Fruit fly (Drosophila melanogaster) whole organism, embryonic: ENCODE results near the gene CG1309.

Source experiments
- Atf3 ChIP-seq: fragments of 200-800 bp; sonication (Bioruptor generic); optimal IDR thresholded peaks from 3 replicates; lab custom pipeline; 2016; ENCODE audit warnings: missing biosample characterization, missing genetic modification characterization
- Bteb2 ChIP-seq: fragments of 200-800 bp; sonication (Bioruptor generic); optimal IDR thresholded peaks from 2 replicates; lab custom pipeline; 2016; ENCODE audit warnings: missing biosample characterization, missing genetic modification characterization
- CG10431 ChIP-seq: fragments of 200-800 bp; sonication (Bioruptor generic); optimal IDR thresholded peaks from 3 replicates; lab custom pipeline; 2018; ENCODE audit warnings: missing biosample characterization, mild to moderate bottlenecking, missing genetic modification characterization
- CG11093 ChIP-seq: fragments of 200-800 bp; sonication (Bioruptor generic); IDR thresholded peaks from 3 replicates; pipeline ENCODE4 v1.3.6; 2022; ENCODE audit warnings: missing biosample characterization, missing genetic modification characterization
- CG11560 ChIP-seq: fragments of 200-800 bp; sonication (Bioruptor generic); IDR thresholded peaks from 3 replicates; pipeline ENCODE4 v1.3.6; 2022; ENCODE audit warnings: missing biosample characterization, missing genetic modification characterization
- CG13894 ChIP-seq: fragments of 200-800 bp; sonication (Bioruptor generic); optimal IDR thresholded peaks from 3 replicates; lab custom pipeline; 2018; ENCODE audit warnings: missing biosample characterization, mild to moderate bottlenecking, missing genetic modification characterization, moderate library complexity
- CG17361 ChIP-seq: fragments of 200-800 bp; sonication (Bioruptor generic); IDR thresholded peaks from 3 replicates; pipeline ENCODE4 v1.3.6; 2022; ENCODE audit warnings: missing biosample characterization, missing genetic modification characterization
- CG17912 ChIP-seq: fragments of 200-800 bp; sonication (Bioruptor generic); optimal IDR thresholded peaks from 2 replicates; lab custom pipeline; 2018; ENCODE audit warnings: missing biosample characterization, mild to moderate bottlenecking, missing genetic modification characterization
- CG30020 ChIP-seq: fragments of 200-800 bp; optimal IDR thresholded peaks from 2 replicates; lab custom pipeline; 2019; ENCODE audit warnings: missing biosample characterization, mild to moderate bottlenecking, missing genetic modification characterization, moderate library complexity
- CG30431 ChIP-seq: fragments of 200-800 bp; sonication (Bioruptor generic); optimal IDR thresholded peaks from 2 replicates; lab custom pipeline; 2017; ENCODE audit warnings: missing biosample characterization, missing genetic modification characterization
- CG3163 ChIP-seq: fragments of 200-800 bp; sonication (Bioruptor generic); optimal IDR thresholded peaks from 3 replicates; lab custom pipeline; 2016; ENCODE audit warnings: missing biosample characterization, missing genetic modification characterization
- CG4328 ChIP-seq: fragments of 200-800 bp; sonication (Bioruptor generic); optimal IDR thresholded peaks from 3 replicates; lab custom pipeline; 2017; ENCODE audit warnings: missing biosample characterization, missing genetic modification reagents, missing genetic modification characterization
- CG4360 ChIP-seq: fragments of 200-800 bp; sonication (Bioruptor generic); IDR thresholded peaks from 2 replicates; pipeline ENCODE4 v1.3.6; 2022; ENCODE audit warnings: missing biosample characterization, missing genetic modification characterization
- CG4404 ChIP-seq: fragments of 200-800 bp; sonication (Bioruptor generic); IDR thresholded peaks from 2 replicates; pipeline ENCODE4 v1.3.6; 2022; ENCODE audit warnings: missing biosample characterization, missing genetic modification characterization
- CG5245 ChIP-seq: fragments of 200-800 bp; sonication (Bioruptor generic); optimal IDR thresholded peaks from 3 replicates; lab custom pipeline; 2016; ENCODE audit warnings: missing biosample characterization, missing genetic modification characterization
- CG6813 ChIP-seq: fragments of 200-800 bp; sonication (Bioruptor generic); optimal IDR thresholded peaks from 2 replicates; lab custom pipeline; 2017; ENCODE audit warnings: missing biosample characterization, missing genetic modification characterization, mild to moderate bottlenecking, moderate library complexity, missing genetic modification reagents
- CG7372 ChIP-seq: fragments of 200-800 bp; sonication (Bioruptor generic); IDR thresholded peaks from 2 replicates; pipeline ENCODE4 v1.3.6; 2022; ENCODE audit warnings: missing biosample characterization, missing genetic modification characterization
- CG8924 ChIP-seq: fragments of 200-800 bp; optimal IDR thresholded peaks from 3 replicates; lab custom pipeline; 2019; ENCODE audit warnings: missing biosample characterization, mild to moderate bottlenecking, missing genetic modification characterization, moderate library complexity
- Dad ChIP-seq: fragments of 200-800 bp; sonication (Bioruptor generic); optimal IDR thresholded peaks from 3 replicates; lab custom pipeline; 2016; ENCODE audit warnings: missing biosample characterization, missing genetic modification characterization
- Ets65A ChIP-seq: fragments of 200-800 bp; sonication (Bioruptor generic); peaks from one replicate; lab custom pipeline; 2016; ENCODE audit warnings: missing biosample characterization, missing genetic modification characterization
- Gug ChIP-seq: fragments of 200-800 bp; sonication (Bioruptor generic); IDR thresholded peaks from 4 replicates; pipeline ENCODE4 v1.3.6; 2022; ENCODE audit warnings: missing biosample characterization, missing genetic modification characterization
- Max ChIP-seq: fragments of 200-800 bp; sonication (Bioruptor generic); optimal IDR thresholded peaks from 2 replicates; lab custom pipeline; 2016; ENCODE audit warnings: missing biosample characterization, mild to moderate bottlenecking, missing genetic modification characterization
- Nf-YC ChIP-seq: fragments of 200-800 bp; optimal IDR thresholded peaks from 3 replicates; lab custom pipeline; 2019; ENCODE audit warnings: missing biosample characterization, mild to moderate bottlenecking, missing genetic modification characterization, moderate library complexity
- PHDP ChIP-seq: fragments of 200-800 bp; sonication (Bioruptor generic); optimal IDR thresholded peaks from 3 replicates; lab custom pipeline; 2018; ENCODE audit warnings: missing biosample characterization, mild to moderate bottlenecking, missing genetic modification characterization, moderate library complexity
- abd-A ChIP-seq: fragments of 200-800 bp; sonication (Bioruptor generic); optimal IDR thresholded peaks from 3 replicates; lab custom pipeline; 2019; ENCODE audit warnings: missing biosample characterization, mild to moderate bottlenecking, missing genetic modification characterization, moderate library complexity
- al ChIP-seq: fragments of 200-800 bp; sonication (Bioruptor generic); IDR thresholded peaks from 2 replicates; pipeline ENCODE4 v1.3.6; 2022; ENCODE audit warnings: missing biosample characterization, missing genetic modification characterization
- aop ChIP-seq: fragments of 200-800 bp; sonication (Bioruptor generic); IDR thresholded peaks from 2 replicates; pipeline ENCODE4 v1.3.6; 2022; ENCODE audit warnings: missing biosample characterization, missing genetic modification characterization
- ara ChIP-seq: fragments of 200-800 bp; sonication (Bioruptor generic); IDR thresholded peaks from 2 replicates; pipeline ENCODE4 v1.3.6; 2022; ENCODE audit warnings: missing biosample characterization, missing genetic modification characterization
- cas ChIP-seq: fragments of 200-800 bp; sonication (Bioruptor generic); IDR thresholded peaks from 2 replicates; pipeline ENCODE4 v1.3.6; 2022; ENCODE audit warnings: missing biosample characterization, missing genetic modification characterization
- caup ChIP-seq: fragments of 200-800 bp; sonication (Bioruptor generic); optimal IDR thresholded peaks from 3 replicates; lab custom pipeline; 2017; ENCODE audit warnings: missing biosample characterization, mild to moderate bottlenecking, missing genetic modification characterization, moderate library complexity; ENCODE audit not compliant: severe bottlenecking
- ci ChIP-seq: fragments of 200-800 bp; sonication (Bioruptor generic); IDR thresholded peaks from 3 replicates; pipeline ENCODE4 v1.3.6; 2022; ENCODE audit warnings: missing biosample characterization, missing genetic modification characterization
- dan ChIP-seq: fragments of 200-800 bp; sonication (Bioruptor generic); IDR thresholded peaks from 2 replicates; pipeline ENCODE4 v1.3.6; 2022; ENCODE audit warnings: missing biosample characterization, missing genetic modification characterization
- ems ChIP-seq: fragments of 200-800 bp; sonication (Bioruptor generic); optimal IDR thresholded peaks from 3 replicates; lab custom pipeline; 2016; ENCODE audit warnings: missing biosample characterization, missing genetic modification characterization
- eyg ChIP-seq: fragments of 200-800 bp; sonication (Bioruptor generic); optimal IDR thresholded peaks from 3 replicates; lab custom pipeline; 2016; ENCODE audit warnings: missing biosample characterization, missing genetic modification characterization
- fu2 ChIP-seq: fragments of 200-800 bp; sonication (Bioruptor generic); optimal IDR thresholded peaks from 2 replicates; lab custom pipeline; 2016; ENCODE audit warnings: missing biosample characterization, missing genetic modification characterization
- gcm ChIP-seq: fragments of 200-800 bp; sonication (Bioruptor generic); optimal IDR thresholded peaks from 2 replicates; lab custom pipeline; 2019; ENCODE audit warnings: missing biosample characterization, mild to moderate bottlenecking, missing genetic modification characterization, moderate library complexity
- grn ChIP-seq: fragments of 200-800 bp; sonication (Bioruptor generic); optimal IDR thresholded peaks from 3 replicates; lab custom pipeline; 2017; ENCODE audit warnings: missing biosample characterization, missing genetic modification characterization
- gro ChIP-seq: fragments of 200-800 bp; sonication (Bioruptor generic); optimal IDR thresholded peaks from 2 replicates; lab custom pipeline; 2016; ENCODE audit warnings: missing biosample characterization, missing genetic modification characterization
- her ChIP-seq: fragments of 200-800 bp; sonication (Bioruptor generic); optimal IDR thresholded peaks from 2 replicates; lab custom pipeline; 2016; ENCODE audit warnings: missing biosample characterization, missing genetic modification characterization
- kah ChIP-seq: fragments of 200-800 bp; sonication (Bioruptor generic); optimal IDR thresholded peaks from 2 replicates; lab custom pipeline; 2018; ENCODE audit warnings: missing biosample characterization, mild to moderate bottlenecking, missing genetic modification characterization
- ken ChIP-seq: fragments of 200-800 bp; sonication (Bioruptor generic); IDR thresholded peaks from 3 replicates; pipeline ENCODE4 v1.3.6; 2022; ENCODE audit warnings: missing biosample characterization, missing genetic modification characterization
- odd ChIP-seq: fragments of 200-800 bp; sonication (Bioruptor generic); optimal IDR thresholded peaks from 2 replicates; lab custom pipeline; 2017; ENCODE audit warnings: missing biosample characterization, mild to moderate bottlenecking, missing genetic modification characterization
- psq ChIP-seq: fragments of 200-800 bp; sonication (Bioruptor generic); optimal IDR thresholded peaks from 2 replicates; lab custom pipeline; 2017; ENCODE audit warnings: missing biosample characterization, missing genetic modification characterization
- row ChIP-seq: fragments of 200-800 bp; sonication (Bioruptor generic); IDR thresholded peaks from 3 replicates; pipeline ENCODE4 v1.3.6; 2022; ENCODE audit warnings: missing biosample characterization, missing genetic modification characterization
- sens ChIP-seq: fragments of 200-800 bp; sonication (Bioruptor generic); peaks from one replicate; lab custom pipeline; 2016; ENCODE audit warnings: missing biosample characterization, missing genetic modification characterization
- shn ChIP-seq: fragments of 200-800 bp; sonication (Bioruptor generic); optimal IDR thresholded peaks from 3 replicates; lab custom pipeline; 2016; ENCODE audit warnings: missing biosample characterization, missing genetic modification characterization
- sr ChIP-seq: fragments of 200-800 bp; sonication (Bioruptor generic); IDR thresholded peaks from 3 replicates; pipeline ENCODE4 v1.3.6; 2022; ENCODE audit warnings: missing biosample characterization, missing genetic modification characterization
- ssp ChIP-seq: fragments of 200-800 bp; sonication (Bioruptor generic); IDR thresholded peaks from 2 replicates; pipeline ENCODE4 v1.3.6; 2022; ENCODE audit warnings: missing biosample characterization, missing genetic modification characterization
- unc-4 ChIP-seq: fragments of 200-800 bp; sonication (Bioruptor generic); IDR thresholded peaks from 2 replicates; pipeline ENCODE4 v1.3.6; 2022; ENCODE audit warnings: missing biosample characterization, missing genetic modification characterization; ENCODE audit not compliant: partially characterized antibody

Gene CG1309

DNA sequence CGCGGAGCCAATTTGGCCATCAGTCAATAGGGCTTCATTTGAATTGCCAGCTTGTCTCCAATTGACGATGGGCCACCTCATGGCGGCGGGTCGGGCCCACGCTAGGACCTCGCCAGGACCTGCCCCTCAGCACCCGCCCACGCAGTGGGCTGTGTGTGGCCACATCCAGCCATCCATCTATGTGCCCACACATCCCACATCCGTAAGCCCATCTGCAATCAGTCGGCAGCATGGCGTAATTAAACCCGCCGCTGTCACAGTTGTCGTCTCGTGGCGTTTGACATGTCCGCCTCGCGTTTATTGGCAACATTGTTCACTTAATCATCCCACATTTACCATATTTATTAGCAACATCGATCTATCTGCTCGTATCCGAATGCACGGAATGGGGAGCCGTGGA is 21.0 kb upstream of the CG1309 start:
- TF ChIP-seq caup (no peak), CG11093 (no peak), ci (GFP tag; lab: Robert Waterston, UW) (peak; percentile 3; the same call in 1 of the 3 replicates), Gug (GFP tag; lab: Robert Waterston, UW) (no peak), sens (peak; percentile 59), grn (GFP tag; lab: Kevin White, UChicago) (no peak), eyg (GFP tag; lab: Kevin White, UChicago) (no peak), CG4404 (GFP tag; lab: Robert Waterston, UW) (peak; percentile 12; the same call in 1 of the 2 replicates), sr (GFP tag; lab: Robert Waterston, UW) (0 out of 3 replicates have a peak, but pooled peaks have one; percentile 4), al (no peak), CG17361 (GFP tag; lab: Robert Waterston, UW) (no peak), aop (GFP tag; lab: Robert Waterston, UW) (0 out of 2 replicates have a peak, but pooled peaks have one; percentile 3), psq (GFP tag; lab: Kevin White, UChicago) (no peak), Dad (no peak), Ets65A (GFP tag; lab: Kevin White, UChicago) (peak; percentile 58)
- TF ChIP-seq, all 482 proteins: peak for 6

- TF ChIP-seq CG13894 (tag; lab: Kevin White, UChicago): peak; percentile 85
- peak; percentile 93 for TF ChIP-seq Atf3 (GFP tag; lab: Kevin White, UChicago)
- peak; percentile 66 for TF ChIP-seq CG17912 (GFP tag; lab: Kevin White, UChicago)
- peak; percentile 85 for TF ChIP-seq Bteb2
- TF ChIP-seq CG7372 (GFP tag; lab: Robert Waterston, UW): peak; percentile 60
- TF ChIP-seq CG3163 (GFP tag; lab: Kevin White, UChicago): peak; percentile 70
- peak; percentile 72 for TF ChIP-seq CG4328 (GFP tag; lab: Kevin White, UChicago)
- peak; percentile 91 for TF ChIP-seq gro (GFP tag; lab: Kevin White, UChicago)
- peak; percentile 41; the same call in 1 of the 2 replicates for TF ChIP-seq CG4360 (GFP tag; lab: Robert Waterston, UW)
- TF ChIP-seq CG30431: peak; percentile 77
- peak; percentile 61 for TF ChIP-seq Max
- no peak for TF ChIP-seq abd-A
- peak; percentile 91 for TF ChIP-seq ems (GFP tag; lab: Kevin White, UChicago)
- peak; percentile 89 for TF ChIP-seq PHDP
- TF ChIP-seq unc-4 (GFP tag; lab: Robert Waterston, UW): 0 out of 2 replicates have a peak, but pooled peaks have one; percentile 19
- peak; percentile 67 for TF ChIP-seq ara (GFP tag; lab: Robert Waterston, UW)
- peak; percentile 57 for TF ChIP-seq CG5245 (GFP tag; lab: Kevin White, UChicago)
- peak; percentile 57 for TF ChIP-seq ken
- TF ChIP-seq shn (GFP tag; lab: Kevin White, UChicago): peak; percentile 91
- TF ChIP-seq gcm (GFP tag; lab: Kevin White, UChicago): peak; percentile 68
- no peak for TF ChIP-seq odd (GFP tag; lab: Kevin White, UChicago)
- no peak for TF ChIP-seq dan (GFP tag; lab: Robert Waterston, UW)
- peak; percentile 74 for TF ChIP-seq cas (GFP tag; lab: Robert Waterston, UW)
- no peak for TF ChIP-seq CG10431 (GFP tag; lab: Kevin White, UChicago)
- TF ChIP-seq CG30020: peak; percentile 49
- peak; percentile 90 for TF ChIP-seq CG8924 (tag; lab: Kevin White, UChicago)
- peak; percentile 95 for TF ChIP-seq row (GFP tag; lab: Robert Waterston, UW)
- peak; percentile 44 for TF ChIP-seq kah (GFP tag; lab: Kevin White, UChicago)
- TF ChIP-seq ssp (GFP tag; lab: Robert Waterston, UW): peak; percentile 47
- TF ChIP-seq CG11560 (tag; lab: Robert Waterston, UW): 0 out of 3 replicates have a peak, but pooled peaks have one; percentile 53
- TF ChIP-seq Nf-YC (tag; lab: Kevin White, UChicago): peak; percentile 75
- peak; percentile 90 for TF ChIP-seq fu2 (GFP tag; lab: Kevin White, UChicago)
- TF ChIP-seq CG6813 (GFP tag; lab: Kevin White, UChicago): peak; percentile 74
- TF ChIP-seq her (GFP tag; lab: Kevin White, UChicago): peak; percentile 86
Measured at dm6 chr3L:4239442-4240322, 19.5 kb upstream of the CG1309 start, which contains the start of gene Sqor. Gene Sqor, plus strand, starts transcription at chr3L:4240173.
